Fruit fly (Drosophila melanogaster) whole organism, prepupa: ENCODE measurements around the gene Acsx1R.

Source experiments
- Blimp-1 ChIP-seq: fragments of 200-800 bp; sonication (Bioruptor generic); optimal IDR thresholded peaks from 3 replicates; lab custom pipeline; 2017; ENCODE audit warnings: missing biosample characterization, missing genetic modification characterization, mild to moderate bottlenecking, moderate library complexity, missing genetic modification reagents
- CG4318 ChIP-seq: fragments of 200-800 bp; sonication (Bioruptor generic); optimal IDR thresholded peaks from 3 replicates; lab custom pipeline; 2017; ENCODE audit warnings: missing biosample characterization, mild to moderate bottlenecking, missing genetic modification characterization
- CG6163 ChIP-seq: fragments of 200-800 bp; sonication (Bioruptor generic); IDR thresholded peaks from 3 replicates; pipeline ENCODE4 v1.3.6; 2022; ENCODE audit warnings: missing biosample characterization, missing genetic modification characterization
- CG9139 ChIP-seq: fragments of 200-800 bp; sonication (Bioruptor generic); optimal IDR thresholded peaks from 3 replicates; lab custom pipeline; 2017; ENCODE audit warnings: missing biosample characterization, mild to moderate bottlenecking, missing genetic modification characterization
- Gug ChIP-seq: fragments of 200-800 bp; sonication (Bioruptor generic); IDR thresholded peaks from 2 replicates; pipeline ENCODE4 v1.3.6; 2022; ENCODE audit warnings: missing biosample characterization, missing genetic modification characterization
- Smox ChIP-seq: fragments of 200-800 bp; sonication (Bioruptor generic); optimal IDR thresholded peaks from 3 replicates; lab custom pipeline; 2016; ENCODE audit warnings: missing biosample characterization, missing genetic modification characterization
- acj6 ChIP-seq: fragments of 200-800 bp; sonication (Bioruptor generic); optimal IDR thresholded peaks from 3 replicates; lab custom pipeline; 2016; ENCODE audit warnings: missing biosample characterization, missing genetic modification characterization
- fd85E ChIP-seq: fragments of 200-800 bp; sonication (Bioruptor generic); optimal IDR thresholded peaks from 3 replicates; lab custom pipeline; 2016; ENCODE audit warnings: missing biosample characterization, missing genetic modification characterization
- salr ChIP-seq, 2 experiments: fragments of 200-800 bp; sonication (Bioruptor generic); optimal IDR thresholded peaks; 3 replicates each; lab custom pipeline; 2016 to 2018; ENCODE audit warnings: missing biosample characterization in 2 of 2, missing genetic modification characterization in 2 of 2, mild to moderate bottlenecking in 1 of 2

- TF ChIP-seq fd85E (no peak), CG9139 (GFP tag; lab: Kevin White, UChicago) (no peak), salr (GFP tag; optimal IDR thresholded peaks at IDR 0.05; lab: Kevin White, UChicago) (no peak), Blimp-1 (GFP tag; lab: Kevin White, UChicago) (no peak), Gug (GFP tag; lab: Robert Waterston, UW) (no peak), acj6 (GFP tag; lab: Kevin White, UChicago) (no peak), CG4318 (GFP tag; lab: Kevin White, UChicago) (no peak), Smox (no peak), CG6163 (GFP tag; lab: Robert Waterston, UW) (no peak)
Observed at dm6 chr3R:19742893-19743292, 34.2 kb downstream of the Acsx1R start.
